Worm (Caenorhabditis elegans): ENCODE data around the gene T07A9.14.

DNA sequence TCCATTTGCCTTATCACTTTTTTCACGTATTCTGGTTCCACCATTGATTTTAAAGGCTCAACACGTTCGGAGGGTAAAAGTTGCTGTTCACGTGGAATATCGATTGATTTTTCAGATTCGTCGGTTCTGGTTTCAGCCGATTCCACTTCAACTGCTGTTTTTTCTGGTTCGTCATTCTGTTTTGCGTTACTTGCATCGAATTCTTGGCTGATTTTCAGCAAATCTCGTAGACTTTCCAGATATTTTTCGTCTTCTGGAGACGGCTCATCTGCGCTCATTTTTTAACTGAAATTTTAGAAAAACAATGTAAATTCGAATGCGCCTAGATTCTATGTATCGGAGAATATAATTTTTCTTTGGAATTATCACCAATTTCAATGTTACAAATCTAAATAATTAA is 33.2 kb downstream of the T07A9.14 start, which contains the start of gene eri-1:
- no peak for TF ChIP-seq lsy-2 (tag; optimal IDR thresholded peaks at IDR 0.05)
- TF ChIP-seq ama-1 (optimal IDR thresholded peaks at IDR 0.05), result no peak
- no peak for TF ChIP-seq sup-37 (GFP tag; optimal IDR thresholded peaks at IDR 0.05)
- no peak for TF ChIP-seq lin-15B (tag; optimal IDR thresholded peaks at IDR 0.05)
- TF ChIP-seq pqm-1 (tag; optimal IDR thresholded peaks at IDR 0.05), result no peak
- TF ChIP-seq lin-39 (tag; optimal IDR thresholded peaks at IDR 0.05), result no peak
- no peak for TF ChIP-seq unc-30 (tag; optimal IDR thresholded peaks at IDR 0.05)
- TF ChIP-seq unc-86 (tag; optimal IDR thresholded peaks at IDR 0.05), result no peak
- TF ChIP-seq efl-1 (optimal IDR thresholded peaks at IDR 0.05), result no peak
- TF ChIP-seq efl-1 (GFP tag; optimal IDR thresholded peaks at IDR 0.05 in 1 of 2), result no peak
- TF ChIP-seq snpc-4 (tag; optimal IDR thresholded peaks at IDR 0.05), result no peak
- no peak for TF ChIP-seq mep-1 (tag; optimal IDR thresholded peaks at IDR 0.05)

Data from whole organism, L1 larva.